Fruit fly (Drosophila melanogaster) whole organism, pupa: ENCODE data around the gene CG10984.

Source experiments
- CG10348 ChIP-seq: fragments of 200-800 bp; sonication (Bioruptor generic); IDR thresholded peaks from 2 replicates; pipeline ENCODE4 v1.3.6; 2022; ENCODE audit warnings: missing biosample characterization, missing genetic modification characterization
- CG12605 ChIP-seq: fragments of 200-800 bp; sonication (Bioruptor generic); IDR thresholded peaks from 2 replicates; pipeline ENCODE4 v1.3.6; 2022; ENCODE audit warnings: missing biosample characterization, missing genetic modification characterization
- CG15710 ChIP-seq: fragments of 200-800 bp; sonication (Bioruptor generic); optimal IDR thresholded peaks from 2 replicates; lab custom pipeline; 2018; ENCODE audit warnings: missing biosample characterization, mild to moderate bottlenecking, missing genetic modification characterization, moderate library complexity
- CG17806 ChIP-seq: fragments of 200-800 bp; sonication (Bioruptor generic); optimal IDR thresholded peaks from 2 replicates; lab custom pipeline; 2018; ENCODE audit warnings: missing biosample characterization, mild to moderate bottlenecking, missing genetic modification characterization, moderate library complexity
- CG32121 ChIP-seq: fragments of 200-800 bp; sonication (Bioruptor generic); IDR thresholded peaks from 2 replicates; pipeline ENCODE4 v1.3.6; 2022; ENCODE audit warnings: missing biosample characterization, missing genetic modification characterization
- CG4496 ChIP-seq: fragments of 200-800 bp; sonication (Bioruptor generic); IDR thresholded peaks from 3 replicates; pipeline ENCODE4 v1.3.6; 2022; ENCODE audit warnings: missing biosample characterization, missing genetic modification characterization
- CG8301 ChIP-seq: fragments of 200-800 bp; sonication (Bioruptor generic); optimal IDR thresholded peaks from 2 replicates; lab custom pipeline; 2018; ENCODE audit warnings: missing biosample characterization, mild to moderate bottlenecking, missing genetic modification characterization
- CG9948 ChIP-seq: fragments of 200-800 bp; sonication (Bioruptor generic); optimal IDR thresholded peaks from 2 replicates; lab custom pipeline; 2018; ENCODE audit warnings: missing biosample characterization, mild to moderate bottlenecking, missing genetic modification characterization, moderate library complexity
- D1 ChIP-seq: fragments of 200-800 bp; sonication (Bioruptor generic); optimal IDR thresholded peaks from 2 replicates; lab custom pipeline; 2018; ENCODE audit warnings: missing biosample characterization, mild to moderate bottlenecking, missing genetic modification characterization, moderate library complexity
- EcR ChIP-seq: fragments of 200-800 bp; sonication (Bioruptor generic); optimal IDR thresholded peaks from 3 replicates; lab custom pipeline; 2019; ENCODE audit warnings: missing biosample characterization, missing genetic modification characterization, mild to moderate bottlenecking, moderate library complexity, missing genetic modification reagents
- Pif1A ChIP-seq: fragments of 200-800 bp; sonication (Bioruptor generic); optimal IDR thresholded peaks from 3 replicates; lab custom pipeline; 2016; ENCODE audit warnings: missing biosample characterization, missing genetic modification characterization
- Snoo ChIP-seq: fragments of 200-800 bp; sonication (Bioruptor generic); optimal IDR thresholded peaks from 3 replicates; lab custom pipeline; 2017; ENCODE audit warnings: missing biosample characterization, mild to moderate bottlenecking, missing genetic modification characterization, inconsistent platforms
- fd96Ca ChIP-seq: fragments of 200-800 bp; sonication (Bioruptor generic); IDR thresholded peaks from 3 replicates; pipeline ENCODE4 v1.3.6; 2022; ENCODE audit warnings: missing biosample characterization, missing genetic modification characterization

DNA sequence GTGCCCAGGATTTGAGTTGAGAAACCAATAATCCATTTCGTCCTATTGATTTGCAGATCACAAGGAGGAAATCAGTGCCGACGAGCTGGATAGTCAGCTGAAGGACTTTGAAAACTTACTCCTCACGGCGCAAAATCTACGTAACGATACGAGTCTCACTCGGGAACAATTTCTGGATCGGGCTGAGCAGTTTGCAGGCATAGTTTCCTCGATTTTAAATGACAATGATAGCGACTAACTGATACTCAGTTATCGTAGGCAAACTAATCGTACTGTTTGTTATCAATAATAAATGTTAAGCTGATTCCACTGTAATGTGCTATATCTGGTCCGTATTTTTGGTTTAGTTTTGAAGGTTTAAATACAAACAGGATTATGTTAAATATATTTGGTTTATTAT lies 3.7 kb upstream of the CG10984 start:
- TF ChIP-seq Pif1A (GFP tag; lab: Kevin White, UChicago) (no peak), CG32121 (GFP tag; lab: Robert Waterston, UW) (no peak), fd96Ca (GFP tag; lab: Robert Waterston, UW) (no peak), CG4496 (GFP tag; lab: Robert Waterston, UW) (no peak), CG10348 (GFP tag; lab: Robert Waterston, UW) (no peak), Snoo (tag; lab: Kevin White, UChicago) (no peak), CG17806 (tag; lab: Kevin White, UChicago) (no peak), EcR (GFP tag; lab: Kevin White, UChicago) (no peak), CG12605 (GFP tag; lab: Robert Waterston, UW) (no peak), CG8301 (no peak), CG9948 (tag; lab: Kevin White, UChicago) (no peak), D1 (tag; lab: Kevin White, UChicago) (no peak), CG15710 (no peak)
